Worm (Caenorhabditis elegans) whole organism, L2 larva: ENCODE measurements around the gene ndx-3.
"Not testable (repeated sequence)": the region's sequence is repeated elsewhere in the genome, so short reads cannot be mapped to it uniquely, and the experiment has no call there.

Experiments used
- C34F6.9 ChIP-seq: fragments of 150-350 bp; optimal IDR thresholded peaks from 2 replicates; lab custom pipeline; 2014; ENCODE audit warnings: missing biosample characterization, missing genetic modification characterization
- F13H6.1 ChIP-seq: sonication (generic microtip); optimal IDR thresholded peaks from 2 replicates; lab custom pipeline; 2016; ENCODE audit warnings: missing genetic modification characterization, missing compliant biosample characterization
- R02D3.7 ChIP-seq: fragments of 150-350 bp; optimal IDR thresholded peaks from 2 replicates; lab custom pipeline; 2014; ENCODE audit warnings: missing biosample characterization, missing genetic modification characterization
- Y55F3AM.14 ChIP-seq: fragments of 200-800 bp; sonication (Bioruptor generic); optimal IDR thresholded peaks from 2 replicates; lab custom pipeline; 2018; ENCODE audit warnings: mild to moderate bottlenecking, missing genetic modification characterization, missing compliant biosample characterization
- ZK546.5 ChIP-seq: sonication (generic microtip); optimal IDR thresholded peaks from 2 replicates; lab custom pipeline; 2017; ENCODE audit warnings: missing biosample characterization, missing genetic modification characterization
- alr-1 ChIP-seq: fragments of 150-350 bp; optimal IDR thresholded peaks from 2 replicates; lab custom pipeline; 2014; ENCODE audit warnings: missing biosample characterization, missing genetic modification characterization
- aly-2 ChIP-seq: fragments of 150-350 bp; optimal IDR thresholded peaks from 2 replicates; lab custom pipeline; 2014; ENCODE audit warnings: missing biosample characterization, missing genetic modification characterization
- ama-1 ChIP-seq: fragments of 150-350 bp; optimal IDR thresholded peaks from 2 replicates; lab custom pipeline; 2018; ENCODE audit warnings: inconsistent platforms
- blmp-1 ChIP-seq: sonication (generic microtip); optimal IDR thresholded peaks from 2 replicates; lab custom pipeline; 2017; ENCODE audit warnings: missing genetic modification characterization, mild to moderate bottlenecking, missing compliant biosample characterization, antibody characterized with exemption, moderate library complexity; ENCODE audit not compliant: insufficient read depth
- ceh-16 ChIP-seq: fragments of 150-350 bp; optimal IDR thresholded peaks from 2 replicates; lab custom pipeline; 2014; ENCODE audit warnings: missing biosample characterization, missing genetic modification characterization
- ceh-82 ChIP-seq: fragments of 150-350 bp; optimal IDR thresholded peaks from 2 replicates; lab custom pipeline; 2014; ENCODE audit warnings: missing biosample characterization, missing genetic modification characterization
- crh-2 ChIP-seq: sonication (generic microtip); optimal IDR thresholded peaks from 2 replicates; lab custom pipeline; 2017; ENCODE audit warnings: missing biosample characterization, missing genetic modification characterization
- dmd-4 ChIP-seq: sonication (generic microtip); optimal IDR thresholded peaks from 2 replicates; lab custom pipeline; 2017; ENCODE audit warnings: missing biosample characterization, missing genetic modification characterization
- egl-27 ChIP-seq: sonication (generic microtip); optimal IDR thresholded peaks from 3 replicates; lab custom pipeline; 2017; ENCODE audit warnings: missing biosample characterization, missing genetic modification reagents, missing genetic modification characterization
- elt-1 ChIP-seq: fragments of 150-350 bp; optimal IDR thresholded peaks from 2 replicates; lab custom pipeline; 2014; ENCODE audit warnings: missing biosample characterization, missing genetic modification characterization
- elt-3 ChIP-seq: sonication (generic microtip); optimal IDR thresholded peaks from 2 replicates; lab custom pipeline; 2017; ENCODE audit warnings: missing biosample characterization, missing genetic modification characterization
- fos-1 ChIP-seq: fragments of 150-350 bp; optimal IDR thresholded peaks from 2 replicates; lab custom pipeline; 2014; ENCODE audit warnings: missing biosample characterization, missing genetic modification characterization
- gmeb-1 ChIP-seq: fragments of 150-350 bp; optimal IDR thresholded peaks from 2 replicates; lab custom pipeline; 2014; ENCODE audit warnings: missing biosample characterization, missing genetic modification characterization
- lin-11 ChIP-seq: fragments of 150-350 bp; sonication (generic microtip); optimal IDR thresholded peaks from 2 replicates; lab custom pipeline; 2014; ENCODE audit warnings: missing biosample characterization, missing genetic modification characterization, inconsistent platforms, mixed read lengths
- lin-13 ChIP-seq: fragments of 150-350 bp; optimal IDR thresholded peaks from 2 replicates; lab custom pipeline; 2014; ENCODE audit warnings: missing biosample characterization, missing genetic modification reagents, missing genetic modification characterization
- lin-39 ChIP-seq: fragments of 150-350 bp; optimal IDR thresholded peaks from 2 replicates; lab custom pipeline; 2014; ENCODE audit warnings: missing biosample characterization, missing genetic modification reagents, missing genetic modification characterization
- lsy-2 ChIP-seq, 2 experiments: fragments of 150-350 bp in 1 of 2; sonication (generic microtip) in 1 of 2; optimal IDR thresholded peaks; 2 replicates each; lab custom pipeline; 2014 to 2017; ENCODE audit warnings: missing biosample characterization in 2 of 2, missing genetic modification characterization in 2 of 2
- mab-5 ChIP-seq: fragments of 150-350 bp; optimal IDR thresholded peaks from 2 replicates; lab custom pipeline; 2014; ENCODE audit warnings: missing biosample characterization, missing genetic modification characterization
- mbf-1 ChIP-seq: sonication (generic microtip); optimal IDR thresholded peaks from 2 replicates; lab custom pipeline; 2017; ENCODE audit warnings: missing biosample characterization, missing genetic modification characterization
- mdl-1 ChIP-seq, 2 experiments: fragments of 150-350 bp in 1 of 2; sonication (generic microtip) in 1 of 2; optimal IDR thresholded peaks; 2 replicates each; lab custom pipeline; 2017; ENCODE audit warnings: missing biosample characterization in 2 of 2, missing genetic modification characterization in 2 of 2
- nhr-10 ChIP-seq: sonication (generic microtip); optimal IDR thresholded peaks from 2 replicates; lab custom pipeline; 2017; ENCODE audit warnings: missing biosample characterization, missing genetic modification characterization
- nhr-11 ChIP-seq: fragments of 150-350 bp; optimal IDR thresholded peaks from 2 replicates; lab custom pipeline; 2014; ENCODE audit warnings: missing biosample characterization, missing genetic modification characterization
- nhr-12 ChIP-seq: fragments of 150-350 bp; optimal IDR thresholded peaks from 2 replicates; lab custom pipeline; 2014; ENCODE audit warnings: missing biosample characterization, missing genetic modification characterization
- nhr-129 ChIP-seq: fragments of 150-350 bp; optimal IDR thresholded peaks from 2 replicates; lab custom pipeline; 2014; ENCODE audit warnings: missing biosample characterization, missing genetic modification characterization
- nhr-21 ChIP-seq: fragments of 150-350 bp; optimal IDR thresholded peaks from 2 replicates; lab custom pipeline; 2014; ENCODE audit warnings: missing biosample characterization, missing genetic modification characterization
- nhr-23 ChIP-seq: fragments of 150-350 bp; optimal IDR thresholded peaks from 2 replicates; lab custom pipeline; 2014; ENCODE audit warnings: missing biosample characterization, missing genetic modification reagents, missing genetic modification characterization
- nhr-237 ChIP-seq: fragments of 150-350 bp; optimal IDR thresholded peaks from 2 replicates; lab custom pipeline; 2014; ENCODE audit warnings: missing biosample characterization, missing genetic modification characterization
- nhr-25 ChIP-seq: fragments of 150-350 bp; sonication (generic microtip); optimal IDR thresholded peaks from 3 replicates; lab custom pipeline; 2014; ENCODE audit warnings: missing biosample characterization, missing genetic modification characterization
- nhr-6 ChIP-seq: fragments of 150-350 bp; optimal IDR thresholded peaks from 2 replicates; lab custom pipeline; 2014; ENCODE audit warnings: missing biosample characterization, missing genetic modification characterization
- nhr-77 ChIP-seq: fragments of 150-350 bp; optimal IDR thresholded peaks from 2 replicates; lab custom pipeline; 2014; ENCODE audit warnings: missing biosample characterization, missing genetic modification characterization
- peb-1 ChIP-seq: fragments of 150-350 bp; optimal IDR thresholded peaks from 2 replicates; lab custom pipeline; 2014; ENCODE audit warnings: missing biosample characterization, missing genetic modification characterization
- sem-4 ChIP-seq: fragments of 150-350 bp; optimal IDR thresholded peaks from 2 replicates; lab custom pipeline; 2014; ENCODE audit warnings: missing biosample characterization, missing genetic modification reagents, missing genetic modification characterization
- skn-1 ChIP-seq: sonication (generic microtip); optimal IDR thresholded peaks from 2 replicates; lab custom pipeline; 2017; ENCODE audit warnings: missing biosample characterization, missing genetic modification characterization
- sma-3 ChIP-seq: sonication (generic microtip); optimal IDR thresholded peaks from 2 replicates; lab custom pipeline; 2016; ENCODE audit warnings: missing genetic modification reagents, missing genetic modification characterization, missing compliant biosample characterization
- sma-9 ChIP-seq, 2 experiments: fragments of 150-350 bp in 1 of 2; sonication (generic microtip) in 1 of 2; optimal IDR thresholded peaks; 2 replicates each; lab custom pipeline; 2014 to 2016; ENCODE audit warnings: missing genetic modification characterization in 2 of 2, mild to moderate bottlenecking in 1 of 2, missing biosample characterization in 1 of 2, missing compliant biosample characterization in 1 of 2, missing genetic modification reagents in 1 of 2, moderate library complexity in 1 of 2
- snpc-4 ChIP-seq: fragments of 150-350 bp; optimal IDR thresholded peaks from 2 replicates; lab custom pipeline; 2014; ENCODE audit warnings: missing biosample characterization, missing genetic modification characterization
- unc-39 ChIP-seq: fragments of 150-350 bp; optimal IDR thresholded peaks from 2 replicates; lab custom pipeline; 2014; ENCODE audit warnings: missing biosample characterization, missing genetic modification characterization
- unc-55 ChIP-seq: fragments of 150-350 bp; sonication (generic microtip); optimal IDR thresholded peaks from 3 replicates; lab custom pipeline; 2014; ENCODE audit warnings: missing biosample characterization, missing genetic modification reagents, missing genetic modification characterization
- unc-62 ChIP-seq: fragments of 150-350 bp; optimal IDR thresholded peaks from 2 replicates; lab custom pipeline; 2014; ENCODE audit warnings: missing biosample characterization, missing genetic modification reagents, missing genetic modification characterization
- zag-1 ChIP-seq: fragments of 150-350 bp; optimal IDR thresholded peaks from 2 replicates; lab custom pipeline; 2014; ENCODE audit warnings: missing biosample characterization, missing genetic modification characterization
- ztf-11 ChIP-seq: sonication (generic microtip); optimal IDR thresholded peaks from 2 replicates; lab custom pipeline; 2017; ENCODE audit warnings: missing biosample characterization, missing genetic modification characterization

The ndx-3 gene

ce11 chrII:4953289-4953688 is at the start of gene ndx-3:
TSS of gene ndx-3 (plus strand) at chrII:4953589.
- TF ChIP-seq ceh-16 (tag; lab: Kevin White, UChicago) (no peak), peb-1 (tag; lab: Kevin White, UChicago) (no peak), elt-3 (tag; lab: Kevin White, UChicago) (no peak), Y55F3AM.14 (GFP tag; lab: Kevin White, UChicago) (no peak), nhr-6 (no peak), mdl-1 (tag; optimal IDR thresholded peaks at IDR 0.05; lab: Kevin White, UChicago) (no peak), blmp-1 (tag; lab: Kevin White, UChicago) (no peak), R02D3.7 (tag; lab: Kevin White, UChicago) (no peak), sma-3 (no peak), nhr-129 (tag; lab: Kevin White, UChicago) (no peak), crh-2 (tag; lab: Kevin White, UChicago) (no peak), nhr-77 (tag; lab: Kevin White, UChicago) (no peak), ztf-11 (tag; lab: Kevin White, UChicago) (no peak), ZK546.5 (tag; lab: Kevin White, UChicago) (no peak), ceh-82 (tag; lab: Kevin White, UChicago) (no peak), unc-62 (GFP tag; lab: Kevin White, UChicago) (no peak), lin-11 (tag; lab: Kevin White, UChicago) (no peak)

DNA sequence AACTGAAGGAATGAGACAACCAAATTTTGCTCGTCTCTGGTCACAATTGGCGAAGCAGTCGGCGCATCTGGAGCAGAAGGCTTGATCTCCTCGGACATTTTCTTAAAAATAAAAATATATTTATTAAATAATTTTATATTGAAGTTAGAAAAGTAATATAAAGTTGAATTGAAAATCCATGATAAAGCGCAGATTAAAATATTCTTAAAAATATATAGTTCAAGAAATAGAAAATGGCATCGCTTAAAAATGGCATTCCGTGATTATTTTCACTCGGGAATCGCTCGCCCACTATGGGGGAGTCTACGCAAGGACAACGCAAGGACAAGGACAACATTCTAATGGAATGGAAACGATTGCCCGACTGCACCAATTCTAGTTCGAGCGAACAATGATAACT is 49.7 kb upstream of the ndx-3 start, which contains the start of gene sgt-1:
Gene sgt-1, minus strand, starts transcription at position 101 of the 400 bp plus-strand sequence.
- TF ChIP-seq sma-3; elt-1 (tag; lab: Kevin White, UChicago); crh-2 (tag; lab: Kevin White, UChicago): not testable (repeated sequence)
- TF ChIP-seq, all 48 proteins: peak for 0; not testable (repeated sequence) for 48

DNA sequence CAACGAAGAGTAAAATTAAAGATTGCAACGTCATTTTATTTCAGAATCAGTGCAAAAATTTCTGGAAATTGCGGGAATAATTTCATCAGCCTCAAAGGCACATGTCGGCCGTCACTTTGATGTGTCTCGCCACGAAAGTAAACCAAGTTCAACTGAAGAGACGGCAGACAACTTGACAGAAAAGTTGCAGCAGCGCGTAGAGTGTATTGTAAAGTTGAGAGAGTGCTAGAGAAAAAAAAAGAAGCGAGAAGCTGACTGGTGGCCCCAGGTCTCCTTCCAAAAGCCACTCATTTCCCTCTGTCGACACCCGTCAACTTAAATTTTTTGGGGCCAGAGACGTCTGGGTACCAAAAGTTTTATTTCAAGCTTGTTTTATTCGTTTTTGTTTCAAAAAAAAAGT is 49.1 kb upstream of the ndx-3 start:
- TF ChIP-seq sem-4 (tag; lab: Kevin White, UChicago) (peak; percentile 43), nhr-129 (tag; lab: Kevin White, UChicago) (peak; percentile 89), unc-39 (tag; lab: Kevin White, UChicago) (no peak), aly-2 (tag; lab: Kevin White, UChicago) (no peak), C34F6.9 (tag; lab: Kevin White, UChicago) (peak; percentile 92), lin-11 (tag; lab: Kevin White, UChicago) (peak; percentile 41), nhr-6 (peak; percentile 6), nhr-23 (tag; lab: Kevin White, UChicago) (no peak), nhr-237 (tag; lab: Kevin White, UChicago) (no peak), zag-1 (tag; lab: Kevin White, UChicago) (peak; percentile 51), snpc-4 (tag; lab: Kevin White, UChicago) (peak; percentile 64), gmeb-1 (peak; percentile 71), lsy-2 (tag; optimal IDR thresholded peaks at IDR 0.05; lab: Kevin White, UChicago) (peak in 1 of 2 experiments; percentile 83), blmp-1 (tag; lab: Kevin White, UChicago) (no peak), ceh-16 (tag; lab: Kevin White, UChicago) (no peak), F13H6.1 (tag; lab: Kevin White, UChicago) (peak; percentile 76), elt-1 (tag; lab: Kevin White, UChicago) (no peak), elt-3 (tag; lab: Kevin White, UChicago) (no peak), ama-1 (lab: Kevin White, UChicago) (peak; percentile 59), egl-27 (tag; lab: Kevin White, UChicago) (no peak), nhr-11 (no peak), lin-13 (GFP tag; lab: Kevin White, UChicago) (peak; percentile 58), skn-1 (no peak), sma-3 (no peak), ztf-11 (tag; lab: Kevin White, UChicago) (no peak), Y55F3AM.14 (GFP tag; lab: Kevin White, UChicago) (no peak), mab-5 (tag; lab: Kevin White, UChicago) (peak; percentile 25), R02D3.7 (tag; lab: Kevin White, UChicago) (no peak), nhr-12 (tag; lab: Kevin White, UChicago) (no peak), fos-1 (peak; percentile 71), dmd-4 (no peak), unc-62 (GFP tag; lab: Kevin White, UChicago) (no peak), mbf-1 (tag; lab: Kevin White, UChicago) (no peak), nhr-77 (tag; lab: Kevin White, UChicago) (no peak), unc-55 (GFP tag; lab: Kevin White, UChicago) (peak; percentile 93), nhr-25 (tag; lab: Kevin White, UChicago) (peak; percentile 69), alr-1 (tag; lab: Kevin White, UChicago) (no peak), crh-2 (tag; lab: Kevin White, UChicago) (peak; percentile 87), sma-9 (GFP tag; optimal IDR thresholded peaks at IDR 0.05; lab: Kevin White, UChicago) (peak; percentile 70), sma-9 (tag; optimal IDR thresholded peaks at IDR 0.05; lab: Kevin White, UChicago) (no peak), peb-1 (tag; lab: Kevin White, UChicago) (no peak), nhr-21 (tag; lab: Kevin White, UChicago) (peak; percentile 31), ceh-82 (tag; lab: Kevin White, UChicago) (no peak), nhr-10 (no peak), lin-39 (tag; lab: Kevin White, UChicago) (no peak), mdl-1 (tag; optimal IDR thresholded peaks at IDR 0.05; lab: Kevin White, UChicago) (peak; percentile 38 to 59)
